Worm (Caenorhabditis elegans) whole organism, late embryonic: ENCODE measurements around the gene col-119.

ENCODE experiments used
- C38D4.7 ChIP-seq: fragments of 200-800 bp; sonication (Bioruptor generic); optimal IDR thresholded peaks from 2 replicates; lab custom pipeline; 2018; ENCODE audit warnings: mild to moderate bottlenecking, missing genetic modification characterization, moderate library complexity, missing compliant biosample characterization
- F13H6.1 ChIP-seq: sonication (generic microtip); optimal IDR thresholded peaks from 2 replicates; lab custom pipeline; 2016; ENCODE audit warnings: missing genetic modification characterization, missing compliant biosample characterization
- ahr-1 ChIP-seq: sonication (generic microtip); optimal IDR thresholded peaks from 2 replicates; lab custom pipeline; 2016; ENCODE audit warnings: missing genetic modification characterization, missing compliant biosample characterization
- ceh-18 ChIP-seq: sonication (generic microtip); optimal IDR thresholded peaks from 2 replicates; lab custom pipeline; 2016; ENCODE audit warnings: missing genetic modification characterization, missing compliant biosample characterization
- ceh-22 ChIP-seq: sonication (generic microtip); optimal IDR thresholded peaks from 2 replicates; lab custom pipeline; 2017; ENCODE audit warnings: missing biosample characterization, missing genetic modification characterization
- ceh-24 ChIP-seq: sonication (generic microtip); optimal IDR thresholded peaks from 2 replicates; lab custom pipeline; 2016; ENCODE audit warnings: mild to moderate bottlenecking, missing genetic modification characterization, missing compliant biosample characterization
- ceh-34 ChIP-seq: sonication (generic microtip); optimal IDR thresholded peaks from 2 replicates; lab custom pipeline; 2016; ENCODE audit warnings: mild to moderate bottlenecking, missing genetic modification characterization, missing compliant biosample characterization
- ceh-6 ChIP-seq: fragments of 200-800 bp; sonication (Bioruptor generic); optimal IDR thresholded peaks from 2 replicates; lab custom pipeline; 2018; ENCODE audit warnings: mild to moderate bottlenecking, missing genetic modification characterization, missing compliant biosample characterization
- ceh-9 ChIP-seq: sonication (generic microtip); optimal IDR thresholded peaks from 2 replicates; lab custom pipeline; 2016; ENCODE audit warnings: mild to moderate bottlenecking, missing genetic modification characterization, inconsistent platforms, missing compliant biosample characterization
- che-1 ChIP-seq: sonication (generic microtip); optimal IDR thresholded peaks from 2 replicates; lab custom pipeline; 2016; ENCODE audit warnings: mild to moderate bottlenecking, missing genetic modification characterization, missing compliant biosample characterization
- dmd-4 ChIP-seq: sonication (generic microtip); optimal IDR thresholded peaks from 2 replicates; lab custom pipeline; 2016; ENCODE audit warnings: borderline replicate concordance, missing genetic modification characterization, missing compliant biosample characterization
- elt-2 ChIP-seq: sonication (generic microtip); optimal IDR thresholded peaks from 2 replicates; lab custom pipeline; 2016; ENCODE audit warnings: missing genetic modification reagents, missing genetic modification characterization, missing compliant biosample characterization
- eyg-1 ChIP-seq: sonication (generic microtip); optimal IDR thresholded peaks from 2 replicates; lab custom pipeline; 2016; ENCODE audit warnings: missing genotype, missing genetic modification characterization, missing compliant biosample characterization
- fax-1 ChIP-seq: sonication (generic microtip); optimal IDR thresholded peaks from 2 replicates; lab custom pipeline; 2016; ENCODE audit warnings: missing genotype, missing genetic modification characterization, missing compliant biosample characterization
- fkh-10 ChIP-seq: fragments of 150-350 bp; optimal IDR thresholded peaks from 2 replicates; lab custom pipeline; 2014; ENCODE audit warnings: missing biosample characterization, missing genetic modification reagents, missing genetic modification characterization
- fkh-6 ChIP-seq: sonication (generic microtip); optimal IDR thresholded peaks from 2 replicates; lab custom pipeline; 2016; ENCODE audit warnings: missing genetic modification characterization, missing compliant biosample characterization
- gmeb-2 ChIP-seq: sonication (generic microtip); optimal IDR thresholded peaks from 2 replicates; lab custom pipeline; 2016; ENCODE audit warnings: missing genetic modification characterization, inconsistent platforms, missing compliant biosample characterization
- hlh-15 ChIP-seq: sonication (generic microtip); optimal IDR thresholded peaks from 2 replicates; lab custom pipeline; 2016; ENCODE audit warnings: missing genetic modification characterization, missing compliant biosample characterization
- hlh-30 ChIP-seq: sonication (generic microtip); optimal IDR thresholded peaks from 2 replicates; lab custom pipeline; 2017; ENCODE audit warnings: antibody characterized with exemption, missing genetic modification characterization, missing compliant biosample characterization; ENCODE audit not compliant: insufficient read depth
- lim-6 ChIP-seq: sonication (generic microtip); optimal IDR thresholded peaks from 2 replicates; lab custom pipeline; 2016; ENCODE audit warnings: missing genetic modification characterization, missing compliant biosample characterization
- mec-3 ChIP-seq: sonication (generic microtip); optimal IDR thresholded peaks from 2 replicates; lab custom pipeline; 2016; ENCODE audit warnings: borderline replicate concordance, missing genetic modification characterization, missing compliant biosample characterization
- nfya-1 ChIP-seq: sonication (generic microtip); optimal IDR thresholded peaks from 2 replicates; lab custom pipeline; 2017; ENCODE audit warnings: missing genetic modification characterization, mild to moderate bottlenecking, missing compliant biosample characterization, antibody characterized with exemption, moderate library complexity
- nhr-232 ChIP-seq: sonication (generic microtip); optimal IDR thresholded peaks from 2 replicates; lab custom pipeline; 2016; ENCODE audit warnings: missing genetic modification characterization, missing compliant biosample characterization
- pag-3 ChIP-seq: sonication (generic microtip); optimal IDR thresholded peaks from 2 replicates; lab custom pipeline; 2016; ENCODE audit warnings: missing compliant biosample characterization, missing genetic modification characterization, borderline replicate concordance
- rnt-1 ChIP-seq: sonication (generic microtip); optimal IDR thresholded peaks from 2 replicates; lab custom pipeline; 2016; ENCODE audit warnings: missing genetic modification characterization, missing compliant biosample characterization
- sox-4 ChIP-seq: sonication (generic microtip); optimal IDR thresholded peaks from 2 replicates; lab custom pipeline; 2017; ENCODE audit warnings: mild to moderate bottlenecking, missing genetic modification characterization, inconsistent platforms, missing compliant biosample characterization
- syd-9 ChIP-seq: sonication (generic microtip); optimal IDR thresholded peaks from 2 replicates; lab custom pipeline; 2016; ENCODE audit warnings: mild to moderate bottlenecking, missing genetic modification characterization, moderate library complexity, missing compliant biosample characterization
- ttx-3 ChIP-seq: sonication (generic microtip); optimal IDR thresholded peaks from 2 replicates; lab custom pipeline; 2016; ENCODE audit warnings: missing genetic modification reagents, missing genetic modification characterization, missing compliant biosample characterization
- unc-42 ChIP-seq: sonication (generic microtip); optimal IDR thresholded peaks from 2 replicates; lab custom pipeline; 2016; ENCODE audit warnings: missing genotype, missing genetic modification characterization, missing compliant biosample characterization
- unc-55 ChIP-seq: sonication (generic microtip); optimal IDR thresholded peaks from 2 replicates; lab custom pipeline; 2017; ENCODE audit warnings: missing biosample characterization, missing genetic modification reagents, missing genetic modification characterization

col-119 gene

ce11 chrIV:8951953-8952567 is 27.5 kb downstream of the col-119 start:
- TF ChIP-seq lim-6 (tag; lab: Kevin White, UChicago) (no peak), fax-1 (tag; lab: Kevin White, UChicago) (no peak), ceh-6 (no peak), elt-2 (tag; lab: Kevin White, UChicago) (no peak), pag-3 (tag; lab: Kevin White, UChicago) (no peak)
- TF ChIP-seq, all 69 proteins: peak for 0

- TF ChIP-seq hlh-30 (tag; lab: Kevin White, UChicago), result peak; percentile 65
- TF ChIP-seq hlh-15 (tag; lab: Kevin White, UChicago), result no peak
- TF ChIP-seq, all 69 proteins: peak for 1
Measured at ce11 chrIV:8949078-8950039, 30.2 kb downstream of the col-119 start.

ce11 chrIV:8947146-8947545 is 32.4 kb downstream of the col-119 start:
- TF ChIP-seq ceh-24 (tag; lab: Kevin White, UChicago) (no peak), elt-2 (tag; lab: Kevin White, UChicago) (no peak), ceh-34 (tag; lab: Kevin White, UChicago) (no peak), unc-55 (GFP tag; lab: Kevin White, UChicago) (peak; percentile 88), ttx-3 (tag; lab: Kevin White, UChicago) (no peak), ceh-18 (tag; lab: Kevin White, UChicago) (peak; percentile 56), hlh-30 (tag; lab: Kevin White, UChicago) (peak; percentile 74), rnt-1 (tag; lab: Kevin White, UChicago) (peak; percentile 2), nhr-232 (tag; lab: Kevin White, UChicago) (no peak)
- TF ChIP-seq, all 69 proteins: peak for 4

ce11 chrIV:8943430-8943829 is 36.2 kb downstream of the col-119 start:
- peak; percentile 48 for TF ChIP-seq unc-42 (tag; lab: Kevin White, UChicago)
- no peak for TF ChIP-seq sox-4

ce11 chrIV:8933575-8933974 is 46.0 kb downstream of the col-119 start, which contains the start of gene D1046.4:
D1046.4 (plus strand) TSS chrIV:8933875.
- TF ChIP-seq syd-9 (tag; lab: Kevin White, UChicago), result no peak
- no peak for TF ChIP-seq F13H6.1 (tag; lab: Kevin White, UChicago)
- no peak for TF ChIP-seq C38D4.7
- TF ChIP-seq nhr-232 (tag; lab: Kevin White, UChicago), result no peak
- no peak for TF ChIP-seq ceh-22 (tag; lab: Kevin White, UChicago)
- no peak for TF ChIP-seq sox-4
- no peak for TF ChIP-seq dmd-4
- no peak for TF ChIP-seq mec-3 (tag; lab: Kevin White, UChicago)
- no peak for TF ChIP-seq fkh-10 (GFP tag; lab: Kevin White, UChicago)
- no peak for TF ChIP-seq hlh-15 (tag; lab: Kevin White, UChicago)
- TF ChIP-seq fkh-6, result no peak
- TF ChIP-seq gmeb-2 (tag; lab: Kevin White, UChicago), result no peak
- no peak for TF ChIP-seq ceh-9 (tag; lab: Kevin White, UChicago)
- TF ChIP-seq che-1 (tag; lab: Kevin White, UChicago), result no peak
- no peak for TF ChIP-seq ceh-34 (tag; lab: Kevin White, UChicago)
- no peak for TF ChIP-seq nfya-1 (tag; lab: Kevin White, UChicago)
- TF ChIP-seq ahr-1 (tag; lab: Kevin White, UChicago), result no peak
- no peak for TF ChIP-seq eyg-1 (tag; lab: Kevin White, UChicago)
- TF ChIP-seq, all 69 proteins: peak for 0
